Worm (Caenorhabditis elegans): Measurements from ENCODE around the gene R102.11.
A peak's percentile ranks its signal among the peaks of the same experiment; 100 is the strongest.
"Not testable (repeated sequence)": the region's sequence is repeated elsewhere in the genome, so short reads cannot be mapped to it uniquely, and the experiment has no call there.

Gene R102.11

ce11 chrIV:10658366-10658765, 41.2 kb downstream of the R102.11 start:
- TF ChIP-seq scrt-1 (GFP tag; IDR thresholded peaks at IDR 0.05) = peak; percentile 52; the same call in 1 of the 2 replicates

DNA sequence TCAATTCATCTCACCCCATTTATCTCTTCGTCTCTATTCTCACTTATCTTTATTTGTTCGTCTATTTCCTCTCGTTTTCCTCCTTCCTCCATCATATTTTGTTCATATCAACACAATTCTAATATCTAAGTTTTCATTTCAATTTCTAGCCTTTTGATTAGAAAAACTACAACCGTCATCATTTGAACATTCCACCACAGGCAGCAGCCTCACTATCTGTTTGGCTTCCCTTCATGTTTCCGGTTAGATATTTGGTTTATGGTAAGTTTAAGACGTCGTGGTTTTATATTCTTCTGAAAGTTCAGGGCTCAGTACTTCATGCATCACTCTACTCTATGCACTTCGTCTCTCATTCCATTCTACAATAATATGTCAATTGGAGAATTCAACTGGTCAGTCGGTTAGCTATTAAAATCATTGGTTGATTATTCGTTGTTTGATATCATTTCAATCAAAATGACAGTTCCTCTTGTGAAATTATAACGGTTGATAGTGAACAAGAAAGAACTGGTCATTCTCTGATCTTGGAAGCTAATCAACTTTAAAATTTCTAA, 42.7 kb downstream of the R102.11 start, which contains the start of gene K08C7.1:
Gene K08C7.1, plus strand, starts transcription at position 43 of the 554 bp plus-strand sequence.
- TF ChIP-seq scrt-1 (GFP tag; IDR thresholded peaks at IDR 0.05) (no peak), ceh-13 (GFP tag; optimal IDR thresholded peaks at IDR 0.05) (no peak), ceh-36 (tag; optimal IDR thresholded peaks at IDR 0.05) (no peak), hmbx-1 (tag; optimal IDR thresholded peaks at IDR 0.05) (no peak), hmg-4 (GFP tag; optimal IDR thresholded peaks at IDR 0.05) (no peak), flt-1 (GFP tag; IDR thresholded peaks at IDR 0.05) (no peak), F13C5.2 (tag; optimal IDR thresholded peaks at IDR 0.05) (no peak), pes-1 (GFP tag; IDR thresholded peaks at IDR 0.05) (no peak), ets-7 (tag; optimal IDR thresholded peaks at IDR 0.05) (no peak), aly-1 (tag; optimal IDR thresholded peaks at IDR 0.05) (no peak), sea-1 (GFP tag; conservative IDR thresholded peaks at IDR 0.05) (no peak), tra-4 (tag; optimal IDR thresholded peaks at IDR 0.05) (no peak), tbx-37 (GFP tag; conservative IDR thresholded peaks at IDR 0.05) (no peak), hnd-1 (tag; optimal IDR thresholded peaks at IDR 0.05) (no peak)

ce11 chrIV:10654047-10654446, 45.5 kb downstream of the R102.11 start, which contains the start of gene glb-19:
TSS of gene glb-19 (minus strand) at chrIV:10654147.
- TF ChIP-seq hnd-1 (tag; optimal IDR thresholded peaks at IDR 0.05); flt-1 (GFP tag; IDR thresholded peaks at IDR 0.05); ets-7 (tag; optimal IDR thresholded peaks at IDR 0.05): not testable (repeated sequence)
